Worm (Caenorhabditis elegans) whole organism, L1 larva: ENCODE measurements around the gene ZK418.5.

Experiments
- aha-1 ChIP-seq: fragments of 150-350 bp; optimal IDR thresholded peaks from 2 replicates; lab custom pipeline; 2014; ENCODE audit warnings: missing biosample characterization, missing genetic modification characterization
- ama-1 ChIP-seq: fragments of 150-350 bp; optimal IDR thresholded peaks from 2 replicates; lab custom pipeline; 2014
- egl-27 ChIP-seq, 2 experiments: fragments of 150-350 bp in 1 of 2; sonication (generic microtip); optimal IDR thresholded peaks; 3 replicates each; lab custom pipeline; 2017 to 2018; ENCODE audit warnings: missing biosample characterization in 2 of 2, missing genetic modification characterization in 2 of 2, missing genetic modification reagents in 2 of 2
- jun-1 ChIP-seq: fragments of 150-350 bp; optimal IDR thresholded peaks from 2 replicates; lab custom pipeline; 2014; ENCODE audit warnings: missing biosample characterization, missing genetic modification reagents, missing genetic modification characterization
- mdl-1 ChIP-seq, 2 experiments: fragments of 150-350 bp; optimal IDR thresholded peaks; 2 replicates each; lab custom pipeline; 2014 to 2017; ENCODE audit warnings: missing biosample characterization in 2 of 2, missing genetic modification characterization in 2 of 2, inconsistent platforms in 1 of 2
- nhr-19 ChIP-seq: fragments of 200-800 bp; sonication (Bioruptor generic); conservative IDR thresholded peaks from 2 replicates; pipeline ENCODE4 v1.3.6; 2022; ENCODE audit warnings: missing genetic modification characterization, missing compliant biosample characterization
- nhr-28 ChIP-seq: fragments of 150-350 bp; optimal IDR thresholded peaks from 2 replicates; lab custom pipeline; 2014; ENCODE audit warnings: missing biosample characterization, missing genetic modification characterization
- pqm-1 ChIP-seq: sonication (generic microtip); optimal IDR thresholded peaks from 3 replicates; lab custom pipeline; 2017; ENCODE audit warnings: missing biosample characterization, missing genetic modification characterization
- ztf-4 ChIP-seq: fragments of 150-350 bp; optimal IDR thresholded peaks from 2 replicates; lab custom pipeline; 2014; ENCODE audit warnings: missing biosample characterization, missing genetic modification characterization

- no peak for TF ChIP-seq nhr-19 (GFP tag; lab: Robert Waterston, UW)
- TF ChIP-seq mdl-1 (tag; optimal IDR thresholded peaks at IDR 0.05; lab: Kevin White, UChicago), result no peak
- TF ChIP-seq egl-27 (tag; optimal IDR thresholded peaks at IDR 0.05; lab: Kevin White, UChicago), result no peak
- TF ChIP-seq jun-1 (tag; lab: Kevin White, UChicago), result no peak
- TF ChIP-seq ama-1 (lab: Kevin White, UChicago), result no peak
- TF ChIP-seq aha-1 (tag; lab: Kevin White, UChicago), result no peak
- no peak for TF ChIP-seq ztf-4 (tag; lab: Kevin White, UChicago)
- TF ChIP-seq nhr-28 (tag; lab: Kevin White, UChicago), result no peak
- no peak for TF ChIP-seq pqm-1 (tag; lab: Kevin White, UChicago)
These were observed 38.1 kb upstream of the ZK418.5 start, which contains the start of gene B0280.7 for ce11 chrIII:7111793-7112192.
